5 fruit fly cellular contexts compared by ENCODE assay signal in the genomic region with DNA sequence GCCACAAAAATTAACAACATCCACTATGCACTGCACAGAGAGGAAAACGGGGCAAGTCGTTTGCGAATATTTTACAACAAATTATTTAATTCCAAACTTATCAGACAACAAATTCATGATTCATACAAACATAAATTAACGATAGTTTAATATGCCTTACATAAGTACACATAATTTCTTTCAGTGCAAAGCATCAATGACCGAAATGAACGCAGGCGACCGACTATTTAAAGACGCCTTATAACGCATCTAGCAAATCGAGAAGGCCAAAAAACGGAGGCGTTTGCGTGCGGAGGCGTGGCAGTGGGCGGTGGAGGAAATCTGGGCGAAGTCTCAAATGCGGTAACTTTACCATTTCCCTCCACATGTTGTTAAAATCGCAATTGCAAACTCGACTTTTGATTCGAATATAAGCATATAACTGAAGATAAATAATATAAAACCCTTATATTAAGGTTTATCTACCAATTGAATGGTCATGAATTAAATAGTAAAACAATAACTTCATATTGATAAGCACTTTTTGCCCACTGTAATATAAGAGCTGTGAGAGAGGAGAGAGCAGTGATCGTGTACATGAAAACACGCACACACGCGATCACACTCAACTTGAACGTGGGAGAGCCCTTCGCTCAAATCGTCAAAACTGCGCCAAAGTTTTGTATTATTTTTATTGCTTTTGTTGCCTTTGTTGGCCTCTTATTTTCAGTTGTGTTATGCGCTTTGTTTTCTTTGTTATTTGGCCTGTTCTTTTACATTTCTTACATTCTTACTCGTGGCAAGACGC.
TF ChIP-seq lines count a peak whose summit lies in the region.

No protein-coding gene starts in this region.

- TF ChIP-seq CTCF in whole organism, embryonic (GFP tag; optimal IDR thresholded peaks at IDR 0.05; lab: Kevin White, UChicago): peak; percentile 53

TF ChIP-seq in whole organism, adult, 20 proteins besides CTCF, POLR2A, EP300 and RAD21 (continues in another document):
- no peak for TF ChIP-seq kay (GFP tag; lab: Kevin White, UChicago; ENCODE audit: borderline replicate concordance)
- peak; percentile 69 for TF ChIP-seq Hr96 (GFP tag; optimal IDR thresholded peaks at IDR 0.05; lab: Kevin White, UChicago)
- TF ChIP-seq CG7101 (tag; optimal IDR thresholded peaks at IDR 0.05; lab: Kevin White, UChicago): peak; percentile 72
- TF ChIP-seq cnc (optimal IDR thresholded peaks at IDR 0.05; lab: Kevin White, UChicago): no peak
- TF ChIP-seq CG5204 (GFP tag; optimal IDR thresholded peaks at IDR 0.05; lab: Kevin White, UChicago): peak; percentile 57
- peak; percentile 88 for TF ChIP-seq bab1 (GFP tag; optimal IDR thresholded peaks at IDR 0.05; lab: Kevin White, UChicago)
- peak; percentile 77 for TF ChIP-seq CG7045 (GFP tag; optimal IDR thresholded peaks at IDR 0.05; lab: Kevin White, UChicago)
- peak; percentile 68 for TF ChIP-seq pad (GFP tag; optimal IDR thresholded peaks at IDR 0.05; lab: Kevin White, UChicago)
- TF ChIP-seq CG14711 (tag; optimal IDR thresholded peaks at IDR 0.05; lab: Kevin White, UChicago): peak; percentile 79
- no peak for TF ChIP-seq ovo (GFP tag; optimal IDR thresholded peaks at IDR 0.05; lab: Kevin White, UChicago)
- peak; percentile 54 for TF ChIP-seq toe (GFP tag; optimal IDR thresholded peaks at IDR 0.05; lab: Kevin White, UChicago)
- TF ChIP-seq CG33017 (tag; optimal IDR thresholded peaks at IDR 0.05; lab: Kevin White, UChicago): peak; percentile 53
- peak; percentile 60 for TF ChIP-seq Crg-1 (GFP tag; optimal IDR thresholded peaks at IDR 0.05; lab: Kevin White, UChicago)
- peak; percentile 6 for TF ChIP-seq CG12768 (GFP tag; optimal IDR thresholded peaks at IDR 0.05; lab: Kevin White, UChicago)
- peak; percentile 71 for TF ChIP-seq CG11617 (GFP tag; optimal IDR thresholded peaks at IDR 0.05; lab: Kevin White, UChicago)
- TF ChIP-seq Clk (GFP tag; optimal IDR thresholded peaks at IDR 0.05; lab: Kevin White, UChicago): peak; percentile 10

TF ChIP-seq in whole organism, embryonic, 481 proteins besides CTCF, POLR2A, EP300 and RAD21 (continues in another document):
- TF ChIP-seq CG15479 (GFP tag; optimal IDR thresholded peaks at IDR 0.05; lab: Kevin White, UChicago): no peak
- peak; percentile 47; the same call in 1 of the 2 replicates for TF ChIP-seq CG11085 (GFP tag; IDR thresholded peaks at IDR 0.05; lab: Robert Waterston, UW)
- TF ChIP-seq ewg (GFP tag; optimal IDR thresholded peaks at IDR 0.05; lab: Kevin White, UChicago): peak; percentile 82
- TF ChIP-seq knrl (GFP tag; IDR thresholded peaks at IDR 0.05; lab: Robert Waterston, UW; ENCODE audit: partially characterized antibody): no peak
- TF ChIP-seq tll (GFP tag; optimal IDR thresholded peaks at IDR 0.05; lab: Kevin White, UChicago): no peak
- peak; percentile 52 for TF ChIP-seq CG15696 (tag; optimal IDR thresholded peaks at IDR 0.05; lab: Kevin White, UChicago)
- TF ChIP-seq CG9727 (GFP tag; optimal IDR thresholded peaks at IDR 0.05; lab: Kevin White, UChicago): peak; percentile 88
- peak; percentile 49 for TF ChIP-seq CG9932 (GFP tag; IDR thresholded peaks at IDR 0.05; lab: Robert Waterston, UW)
- TF ChIP-seq Nf-YB (GFP tag; optimal IDR thresholded peaks at IDR 0.05; lab: Kevin White, UChicago): peak; percentile 64
- peak; percentile 53 for TF ChIP-seq nom (GFP tag; optimal IDR thresholded peaks at IDR 0.05; lab: Kevin White, UChicago)
- TF ChIP-seq Abd-B (GFP tag; optimal IDR thresholded peaks at IDR 0.05; lab: Kevin White, UChicago): peak; percentile 90
- TF ChIP-seq CG11504 (tag; optimal IDR thresholded peaks at IDR 0.05; lab: Kevin White, UChicago): peak; percentile 94
- peak; percentile 57 for TF ChIP-seq vfl (GFP tag; optimal IDR thresholded peaks at IDR 0.05; lab: Kevin White, UChicago)
- TF ChIP-seq CG13296 (GFP tag; optimal IDR thresholded peaks at IDR 0.05; lab: Kevin White, UChicago): peak; percentile 79
- peak; percentile 60 for TF ChIP-seq CG31224 (GFP tag; IDR thresholded peaks at IDR 0.05; lab: Robert Waterston, UW)
- no peak for TF ChIP-seq Kr (GFP tag; optimal IDR thresholded peaks at IDR 0.05; lab: Kevin White, UChicago)

TF ChIP-seq in whole organism, prepupa, 60 proteins besides CTCF, POLR2A, EP300 and RAD21 (continues in another document):
- TF ChIP-seq Hr39 (GFP tag; optimal IDR thresholded peaks at IDR 0.05; lab: Kevin White, UChicago) (peak; percentile 95), Smox (GFP tag; optimal IDR thresholded peaks at IDR 0.05; lab: Kevin White, UChicago) (peak; percentile 93), Gug (GFP tag; IDR thresholded peaks at IDR 0.05; lab: Robert Waterston, UW) (peak; percentile 95), Eip93F (GFP tag; optimal IDR thresholded peaks at IDR 0.05; lab: Kevin White, UChicago) (peak; percentile 75), Ets21C (GFP tag; optimal IDR thresholded peaks at IDR 0.05; lab: Kevin White, UChicago) (peak; percentile 90), pdm3 (GFP tag; optimal IDR thresholded peaks at IDR 0.05; lab: Kevin White, UChicago) (peak; percentile 94), CG7368 (GFP tag; optimal IDR thresholded peaks at IDR 0.05; lab: Kevin White, UChicago) (peak; percentile 84), CG16779 (tag; optimal IDR thresholded peaks at IDR 0.05; lab: Kevin White, UChicago) (peak; percentile 81), Eip75B (GFP tag; optimal IDR thresholded peaks at IDR 0.05; lab: Kevin White, UChicago) (peak; percentile 90), Hr38 (GFP tag; optimal IDR thresholded peaks at IDR 0.05; lab: Kevin White, UChicago) (peak; percentile 65), CG34406 (GFP tag; optimal IDR thresholded peaks at IDR 0.05; lab: Kevin White, UChicago) (peak; percentile 86), Lpt (GFP tag; optimal IDR thresholded peaks at IDR 0.05; lab: Kevin White, UChicago) (peak; percentile 89), CG3919 (GFP tag; optimal IDR thresholded peaks at IDR 0.05; lab: Kevin White, UChicago) (peak; percentile 93), salr (GFP tag; optimal IDR thresholded peaks at IDR 0.05; lab: Kevin White, UChicago) (peak; percentile 72 to 96), esn (GFP tag; optimal IDR thresholded peaks at IDR 0.05; lab: Kevin White, UChicago) (peak; percentile 95), dsx (GFP tag; optimal IDR thresholded peaks at IDR 0.05; lab: Kevin White, UChicago; ENCODE audit: poor library complexity, severe bottlenecking) (peak; percentile 45)

TF ChIP-seq in whole organism, pupa, 21 proteins besides CTCF, POLR2A, EP300 and RAD21 (continues in another document):
- TF ChIP-seq D1 (tag; optimal IDR thresholded peaks at IDR 0.05; lab: Kevin White, UChicago) (peak; percentile 68), rn (GFP tag; IDR thresholded peaks at IDR 0.05; lab: Robert Waterston, UW) (peak; percentile 83), CG14655 (GFP tag; optimal IDR thresholded peaks at IDR 0.05; lab: Kevin White, UChicago) (peak; percentile 95), CG9948 (tag; optimal IDR thresholded peaks at IDR 0.05; lab: Kevin White, UChicago) (peak; percentile 87), Pif1A (GFP tag; optimal IDR thresholded peaks at IDR 0.05; lab: Kevin White, UChicago) (peak; percentile 92), CG17806 (tag; optimal IDR thresholded peaks at IDR 0.05; lab: Kevin White, UChicago) (peak; percentile 86), CG8159 (tag; optimal IDR thresholded peaks at IDR 0.05; lab: Kevin White, UChicago) (peak; percentile 87), fd96Ca (GFP tag; IDR thresholded peaks at IDR 0.05; lab: Robert Waterston, UW) (peak; percentile 96), CG4496 (GFP tag; IDR thresholded peaks at IDR 0.05; lab: Robert Waterston, UW) (peak; percentile 98), CG10348 (GFP tag; IDR thresholded peaks at IDR 0.05; lab: Robert Waterston, UW) (peak; percentile 76), CG34367 (tag; optimal IDR thresholded peaks at IDR 0.05; lab: Kevin White, UChicago) (peak; percentile 87), CG32121 (GFP tag; IDR thresholded peaks at IDR 0.05; lab: Robert Waterston, UW) (peak; percentile 96), CG8301 (tag; optimal IDR thresholded peaks at IDR 0.05; lab: Kevin White, UChicago) (peak; percentile 93), CG15710 (tag; optimal IDR thresholded peaks at IDR 0.05; lab: Kevin White, UChicago) (peak; percentile 83), EcR (GFP tag; optimal IDR thresholded peaks at IDR 0.05; lab: Kevin White, UChicago) (peak; percentile 9), Pif1B (GFP tag; optimal IDR thresholded peaks at IDR 0.05; lab: Kevin White, UChicago) (peak; percentile 90), CG12605 (GFP tag; IDR thresholded peaks at IDR 0.05; lab: Robert Waterston, UW) (peak; percentile 90), gl (tag; optimal IDR thresholded peaks at IDR 0.05; lab: Kevin White, UChicago) (peak; percentile 51), Ets98B (GFP tag; IDR thresholded peaks at IDR 0.05; lab: Robert Waterston, UW) (peak; percentile 97)

TF ChIP-seq in whole organism, wandering third instar larva, 38 proteins besides CTCF, POLR2A, EP300 and RAD21 (continues in another document):
- peak; percentile 93 for TF ChIP-seq ey (GFP tag; optimal IDR thresholded peaks at IDR 0.05; lab: Kevin White, UChicago)
- peak; percentile 93 for TF ChIP-seq rgr (GFP tag; optimal IDR thresholded peaks at IDR 0.05; lab: Kevin White, UChicago)
- TF ChIP-seq Myc (optimal IDR thresholded peaks at IDR 0.05; lab: Kevin White, UChicago): no peak
- peak; percentile 92 for TF ChIP-seq h (GFP tag; optimal IDR thresholded peaks at IDR 0.05; lab: Kevin White, UChicago)
- TF ChIP-seq dsf (GFP tag; optimal IDR thresholded peaks at IDR 0.05; lab: Kevin White, UChicago; ENCODE audit: borderline replicate concordance): peak; percentile 67
- TF ChIP-seq CG32264 (GFP tag; optimal IDR thresholded peaks at IDR 0.05; lab: Kevin White, UChicago): peak; percentile 88
- peak; percentile 95 for TF ChIP-seq fru (GFP tag; optimal IDR thresholded peaks at IDR 0.05; lab: Kevin White, UChicago)
- TF ChIP-seq dl (GFP tag; optimal IDR thresholded peaks at IDR 0.05; lab: Kevin White, UChicago; ENCODE audit: insufficient read depth in 1 of 2, partially characterized antibody in 2 of 2): peak in 1 of 2 experiments; percentile 50
- TF ChIP-seq N (GFP tag; optimal IDR thresholded peaks at IDR 0.05; lab: Kevin White, UChicago): no peak
- peak; percentile 94 for TF ChIP-seq HLH106 (tag; optimal IDR thresholded peaks at IDR 0.05; lab: Kevin White, UChicago)
- TF ChIP-seq Dfd (GFP tag; optimal IDR thresholded peaks at IDR 0.05; lab: Kevin White, UChicago): no peak
- no peak for TF ChIP-seq Abd-B (GFP tag; optimal IDR thresholded peaks at IDR 0.05; lab: Kevin White, UChicago)
- peak; percentile 83 for TF ChIP-seq brk (GFP tag; optimal IDR thresholded peaks at IDR 0.05; lab: Kevin White, UChicago)
- peak; percentile 91 for TF ChIP-seq br (GFP tag; optimal IDR thresholded peaks at IDR 0.05; lab: Kevin White, UChicago)
- peak; percentile 77 for TF ChIP-seq psq (GFP tag; optimal IDR thresholded peaks at IDR 0.05; lab: Kevin White, UChicago)
- TF ChIP-seq sv (GFP tag; optimal IDR thresholded peaks at IDR 0.05; lab: Kevin White, UChicago): peak; percentile 62
- TF ChIP-seq foxo (GFP tag; optimal IDR thresholded peaks at IDR 0.05; lab: Kevin White, UChicago): peak; percentile 80 to 94
- TF ChIP-seq sage (GFP tag; optimal IDR thresholded peaks at IDR 0.05; lab: Kevin White, UChicago): peak; percentile 91
- TF ChIP-seq OdsH (GFP tag; optimal IDR thresholded peaks at IDR 0.05; lab: Kevin White, UChicago): peak; percentile 91
- TF ChIP-seq Vsx2 (GFP tag; optimal IDR thresholded peaks at IDR 0.05; lab: Kevin White, UChicago; ENCODE audit: partially characterized antibody): no peak
